Worm (Caenorhabditis elegans): ENCODE results near the gene C04E12.2.

DNA sequence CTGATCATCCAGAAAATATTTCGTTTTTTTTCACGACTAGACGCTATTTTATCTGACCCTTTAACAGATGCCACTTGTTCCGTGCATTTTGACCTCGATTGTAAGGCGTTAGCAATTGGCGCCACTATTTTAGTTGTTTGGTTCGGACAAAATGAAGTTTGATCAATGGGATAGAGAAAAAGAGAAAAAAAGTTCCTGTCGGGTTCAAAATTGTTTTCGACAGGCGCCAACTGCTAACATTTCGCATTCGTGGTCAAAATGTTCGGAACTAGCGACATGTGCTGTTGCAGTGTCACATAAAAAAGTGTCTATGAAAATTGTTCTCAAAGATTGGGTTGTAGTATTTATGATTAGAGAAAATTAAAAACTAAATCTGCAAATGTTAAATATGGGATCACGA is 20.4 kb upstream of the C04E12.2 start:
- TF ChIP-seq nhr-77 (tag; optimal IDR thresholded peaks at IDR 0.05) (no peak), unc-39 (tag; optimal IDR thresholded peaks at IDR 0.05) (no peak), nhr-12 (tag; optimal IDR thresholded peaks at IDR 0.05) (no peak), mml-1 (tag; optimal IDR thresholded peaks at IDR 0.05) (no peak), aly-2 (tag; optimal IDR thresholded peaks at IDR 0.05) (no peak), zag-1 (tag; optimal IDR thresholded peaks at IDR 0.05) (no peak), nhr-28 (tag; optimal IDR thresholded peaks at IDR 0.05) (no peak), ama-1 (optimal IDR thresholded peaks at IDR 0.05) (no peak), ZK546.5 (tag; optimal IDR thresholded peaks at IDR 0.05) (no peak), jun-1 (tag; optimal IDR thresholded peaks at IDR 0.05) (no peak), mdl-1 (tag; optimal IDR thresholded peaks at IDR 0.05) (no peak), nhr-237 (tag; optimal IDR thresholded peaks at IDR 0.05) (no peak), nhr-76 (tag; optimal IDR thresholded peaks at IDR 0.05) (no peak)

Measured in whole organism, L3 larva.